Fruit fly (Drosophila melanogaster) Kc167 (cell line): ENCODE measurements around the gene tkv.

ENCODE experiments used
- Myc ChIP-seq: fragments of >200 bp; optimal IDR thresholded peaks from 2 replicates; lab custom pipeline; 2017; ENCODE audit warnings: missing external identifiers
- Sin3A ChIP-seq: fragments of >200 bp; optimal IDR thresholded peaks from 2 replicates; lab custom pipeline; 2018; ENCODE audit warnings: missing external identifiers
- h ChIP-seq: fragments of >200 bp; optimal IDR thresholded peaks from 3 replicates; lab custom pipeline; 2018; ENCODE audit warnings: missing external identifiers
- insv ChIP-seq: fragments of >200 bp; optimal IDR thresholded peaks from 3 replicates; lab custom pipeline; 2018; ENCODE audit warnings: missing external identifiers
- psq ChIP-seq: fragments of >200 bp; optimal IDR thresholded peaks from 2 replicates; lab custom pipeline; 2017; ENCODE audit warnings: missing external identifiers
- ttk ChIP-seq: sonication (Bioruptor generic); optimal IDR thresholded peaks from 2 replicates; lab custom pipeline; 2017; ENCODE audit warnings: missing external identifiers

DNA sequence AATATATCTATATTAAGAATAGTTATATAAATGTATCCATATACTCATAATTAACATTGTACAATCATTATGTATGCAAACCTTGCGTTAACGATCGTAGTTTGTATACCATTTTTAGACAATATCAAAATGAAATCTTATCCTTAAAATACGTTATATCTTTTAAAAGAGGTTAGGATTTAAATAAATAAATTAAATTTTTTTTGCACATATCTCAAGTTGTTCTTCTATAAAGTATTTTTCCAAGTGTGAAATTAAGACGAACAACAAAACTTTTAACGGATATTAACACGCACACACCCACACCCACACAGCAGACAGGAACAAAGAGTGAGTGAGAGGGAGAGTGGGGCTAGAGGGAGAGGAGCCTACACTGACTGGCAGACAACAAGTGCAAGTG is 18.7 kb upstream of the tkv start:
- TF ChIP-seq Sin3A (no peak), h (lab: Kevin White, UChicago) (no peak), ttk (lab: Kevin White, UChicago) (no peak), psq (lab: Kevin White, UChicago) (no peak), insv (lab: Kevin White, UChicago) (no peak), Myc (no peak)
